Fruit fly (Drosophila melanogaster) whole organism, embryonic: Measurements from ENCODE around the gene CG7557.
A peak's percentile ranks its signal among the peaks of the same experiment; 100 is the strongest.

Experiments used
- Atf3 ChIP-seq: fragments of 200-800 bp; sonication (Bioruptor generic); optimal IDR thresholded peaks from 3 replicates; lab custom pipeline; 2016; ENCODE audit warnings: missing biosample characterization, missing genetic modification characterization
- B-H1 ChIP-seq: fragments of 200-800 bp; sonication (Bioruptor generic); IDR thresholded peaks from 3 replicates; pipeline ENCODE4 v1.3.6; 2022; ENCODE audit warnings: missing biosample characterization, missing genetic modification characterization
- BtbVII ChIP-seq: fragments of 200-800 bp; sonication (Bioruptor generic); optimal IDR thresholded peaks from 3 replicates; lab custom pipeline; 2017; ENCODE audit warnings: missing biosample characterization, mild to moderate bottlenecking, missing genetic modification characterization
- CG10209 ChIP-seq: fragments of 200-800 bp; sonication (Bioruptor generic); optimal IDR thresholded peaks from 3 replicates; lab custom pipeline; 2017; ENCODE audit warnings: missing biosample characterization, mild to moderate bottlenecking, missing genetic modification characterization, missing genetic modification reagents
- CG10462 ChIP-seq: fragments of 200-800 bp; sonication (Bioruptor generic); optimal IDR thresholded peaks from 2 replicates; lab custom pipeline; 2016; ENCODE audit warnings: missing biosample characterization, missing genetic modification characterization
- CG10654 ChIP-seq: fragments of 200-800 bp; sonication (Bioruptor generic); optimal IDR thresholded peaks from 2 replicates; lab custom pipeline; 2016; ENCODE audit warnings: missing biosample characterization, missing genetic modification characterization
- CG10979 ChIP-seq: fragments of 200-800 bp; sonication (Bioruptor generic); optimal IDR thresholded peaks from 2 replicates; lab custom pipeline; 2018; ENCODE audit warnings: missing biosample characterization, mild to moderate bottlenecking, missing genetic modification characterization, moderate library complexity
- CG11398 ChIP-seq: fragments of 200-800 bp; sonication (Bioruptor generic); optimal IDR thresholded peaks from 2 replicates; lab custom pipeline; 2016; ENCODE audit warnings: missing biosample characterization, missing genetic modification characterization
- CG11456 ChIP-seq: fragments of 200-800 bp; sonication (Bioruptor generic); IDR thresholded peaks from 3 replicates; pipeline ENCODE4 v1.3.6; 2022; ENCODE audit warnings: missing biosample characterization, missing genetic modification characterization
- CG12219 ChIP-seq: fragments of 200-800 bp; sonication (Bioruptor generic); optimal IDR thresholded peaks from 3 replicates; lab custom pipeline; 2018; ENCODE audit warnings: missing biosample characterization, mild to moderate bottlenecking, missing genetic modification characterization
- CG13287 ChIP-seq: fragments of 200-800 bp; sonication (Bioruptor generic); IDR thresholded peaks from 2 replicates; pipeline ENCODE4 v1.3.6; 2022; ENCODE audit warnings: missing biosample characterization, missing genetic modification characterization; ENCODE audit not compliant: partially characterized antibody
- CG14014 ChIP-seq: fragments of 200-800 bp; sonication (Bioruptor generic); IDR thresholded peaks from 2 replicates; pipeline ENCODE4 v1.3.6; 2022; ENCODE audit warnings: missing biosample characterization, missing genetic modification characterization
- CG14050 ChIP-seq: fragments of 200-800 bp; sonication (Bioruptor generic); IDR thresholded peaks from 3 replicates; pipeline ENCODE4 v1.3.6; 2022; ENCODE audit warnings: missing biosample characterization, missing genetic modification characterization
- CG1529 ChIP-seq: fragments of 200-800 bp; sonication (Bioruptor generic); optimal IDR thresholded peaks from 3 replicates; lab custom pipeline; 2018; ENCODE audit warnings: missing biosample characterization, missing genetic modification characterization
- CG15696 ChIP-seq: fragments of 200-800 bp; sonication (Bioruptor generic); optimal IDR thresholded peaks from 2 replicates; lab custom pipeline; 2019; ENCODE audit warnings: missing biosample characterization, mild to moderate bottlenecking, missing genetic modification characterization, moderate library complexity
- CG17361 ChIP-seq: fragments of 200-800 bp; sonication (Bioruptor generic); IDR thresholded peaks from 3 replicates; pipeline ENCODE4 v1.3.6; 2022; ENCODE audit warnings: missing biosample characterization, missing genetic modification characterization
- CG17802 ChIP-seq: fragments of 200-800 bp; sonication (Bioruptor generic); optimal IDR thresholded peaks from 2 replicates; lab custom pipeline; 2018; ENCODE audit warnings: missing biosample characterization, mild to moderate bottlenecking, missing genetic modification characterization, moderate library complexity
- CG2199 ChIP-seq: fragments of 200-800 bp; sonication (Bioruptor generic); IDR thresholded peaks from 3 replicates; pipeline ENCODE4 v1.3.6; 2022; ENCODE audit warnings: missing biosample characterization, missing genetic modification characterization
- CG30403 ChIP-seq: fragments of 200-800 bp; sonication (Bioruptor generic); optimal IDR thresholded peaks from 3 replicates; lab custom pipeline; 2016; ENCODE audit warnings: missing biosample characterization, missing genetic modification characterization
- CG31365 ChIP-seq: fragments of 200-800 bp; sonication (Bioruptor generic); optimal IDR thresholded peaks from 2 replicates; lab custom pipeline; 2018; ENCODE audit warnings: missing biosample characterization, mild to moderate bottlenecking, missing genetic modification characterization
- CG34224 ChIP-seq: fragments of 200-800 bp; sonication (Bioruptor generic); IDR thresholded peaks from 3 replicates; pipeline ENCODE4 v1.3.6; 2022; ENCODE audit warnings: missing biosample characterization, missing genetic modification characterization; ENCODE audit not compliant: partially characterized antibody
- CG34376 ChIP-seq: fragments of 200-800 bp; sonication (Bioruptor generic); optimal IDR thresholded peaks from 2 replicates; lab custom pipeline; 2018; ENCODE audit warnings: missing biosample characterization, mild to moderate bottlenecking, missing genetic modification characterization
- CG3838 ChIP-seq: fragments of 200-800 bp; sonication (Bioruptor generic); optimal IDR thresholded peaks from 3 replicates; lab custom pipeline; 2016; ENCODE audit warnings: missing biosample characterization, missing genetic modification characterization
- CG5953 ChIP-seq: fragments of 200-800 bp; sonication (Bioruptor generic); IDR thresholded peaks from 2 replicates; pipeline ENCODE4 v1.3.6; 2022; ENCODE audit warnings: missing biosample characterization, missing genetic modification characterization
- CG6654 ChIP-seq: fragments of 200-800 bp; sonication (Bioruptor generic); optimal IDR thresholded peaks from 2 replicates; lab custom pipeline; 2017; ENCODE audit warnings: missing biosample characterization, mild to moderate bottlenecking, missing genetic modification characterization
- CG6765 ChIP-seq: fragments of 200-800 bp; sonication (Bioruptor generic); optimal IDR thresholded peaks from 3 replicates; lab custom pipeline; 2017; ENCODE audit warnings: missing biosample characterization, mild to moderate bottlenecking, missing genetic modification characterization
- CG8478 ChIP-seq: fragments of >200 bp; optimal IDR thresholded peaks from 2 replicates; lab custom pipeline; 2018
- Chrac-16 ChIP-seq: fragments of 200-800 bp; sonication (Bioruptor generic); optimal IDR thresholded peaks from 3 replicates; lab custom pipeline; 2016; ENCODE audit warnings: missing biosample characterization, missing genetic modification characterization
- CrebB ChIP-seq: fragments of 200-800 bp; sonication (Bioruptor generic); optimal IDR thresholded peaks from 3 replicates; lab custom pipeline; 2018; ENCODE audit warnings: missing biosample characterization, mild to moderate bottlenecking, missing genetic modification characterization
- Dip3 ChIP-seq: fragments of 200-800 bp; sonication (Bioruptor generic); optimal IDR thresholded peaks from 3 replicates; lab custom pipeline; 2016; ENCODE audit warnings: missing biosample characterization, missing genetic modification characterization
- Dll ChIP-seq: fragments of 200-800 bp; sonication (Bioruptor generic); IDR thresholded peaks from 4 replicates; pipeline ENCODE4 v1.3.6; 2022; ENCODE audit warnings: missing biosample characterization, missing genetic modification characterization; ENCODE audit not compliant: partially characterized antibody
- ERR ChIP-seq: fragments of 200-800 bp; sonication (Bioruptor generic); optimal IDR thresholded peaks from 2 replicates; lab custom pipeline; 2016; ENCODE audit warnings: missing biosample characterization, missing genetic modification characterization
- HLHmδ ChIP-seq: fragments of 200-800 bp; sonication (Bioruptor generic); optimal IDR thresholded peaks from 2 replicates; lab custom pipeline; 2018; ENCODE audit warnings: missing biosample characterization, mild to moderate bottlenecking, missing genetic modification characterization, moderate library complexity
- Hmx ChIP-seq: fragments of 200-800 bp; sonication (Bioruptor generic); optimal IDR thresholded peaks from 2 replicates; lab custom pipeline; 2016; ENCODE audit warnings: missing biosample characterization, missing genetic modification characterization
- Lpt ChIP-seq: fragments of >200 bp; optimal IDR thresholded peaks from 2 replicates; lab custom pipeline; 2018; ENCODE audit warnings: missing biosample characterization, missing genetic modification characterization
- Med ChIP-seq: fragments of 200-800 bp; sonication (Bioruptor generic); peaks from one replicate; lab custom pipeline; 2016; ENCODE audit warnings: missing biosample characterization, missing genetic modification characterization, mild to moderate bottlenecking, inconsistent platforms, moderate library complexity
- Spps ChIP-seq: fragments of 200-800 bp; sonication (Bioruptor generic); optimal IDR thresholded peaks from 2 replicates; lab custom pipeline; 2018; ENCODE audit warnings: missing biosample characterization, mild to moderate bottlenecking, missing genetic modification characterization
- Sry-δ ChIP-seq: fragments of 200-800 bp; sonication (Bioruptor generic); optimal IDR thresholded peaks from 2 replicates; lab custom pipeline; 2016; ENCODE audit warnings: missing biosample characterization, missing genetic modification characterization
- Trl ChIP-seq, 3 experiments: fragments of >200 bp in 2 of 3; fragments of 200-800 bp in 1 of 3; sonication (Bioruptor generic) in 1 of 3; optimal IDR thresholded peaks; 2 replicates in 1 of 3; 3 replicates in 2 of 3; lab custom pipeline; 2016 to 2017; ENCODE audit warnings: missing biosample characterization in 1 of 3, missing genetic modification characterization in 1 of 3
- dan ChIP-seq: fragments of 200-800 bp; sonication (Bioruptor generic); IDR thresholded peaks from 2 replicates; pipeline ENCODE4 v1.3.6; 2022; ENCODE audit warnings: missing biosample characterization, missing genetic modification characterization
- dm ChIP-seq: fragments of 200-800 bp; sonication (Bioruptor generic); optimal IDR thresholded peaks from 3 replicates; lab custom pipeline; 2016; ENCODE audit warnings: missing biosample characterization, missing genetic modification characterization
- eve ChIP-seq, 2 experiments: fragments of >200 bp; optimal IDR thresholded peaks; 2 replicates each; lab custom pipeline; 2017; ENCODE audit warnings: missing biosample characterization in 2 of 2, missing genetic modification characterization in 2 of 2
- fd102C ChIP-seq: fragments of 200-800 bp; sonication (Bioruptor generic); optimal IDR thresholded peaks from 2 replicates; lab custom pipeline; 2018; ENCODE audit warnings: missing biosample characterization, mild to moderate bottlenecking, missing genetic modification characterization, moderate library complexity
- gcm2 ChIP-seq: fragments of 200-800 bp; sonication (Bioruptor generic); optimal IDR thresholded peaks from 2 replicates; lab custom pipeline; 2016; ENCODE audit warnings: missing biosample characterization, missing genetic modification characterization
- jigr1 ChIP-seq: fragments of 200-800 bp; sonication (Bioruptor generic); IDR thresholded peaks from 3 replicates; pipeline ENCODE4 v1.3.6; 2022; ENCODE audit warnings: missing biosample characterization, missing genetic modification characterization
- lmd ChIP-seq: fragments of 200-800 bp; sonication (Bioruptor generic); IDR thresholded peaks from 2 replicates; pipeline ENCODE4 v1.3.6; 2022; ENCODE audit warnings: missing biosample characterization, missing genetic modification characterization
- luna ChIP-seq: fragments of 200-800 bp; sonication (Bioruptor generic); optimal IDR thresholded peaks from 2 replicates; lab custom pipeline; 2016; ENCODE audit warnings: missing biosample characterization, missing genetic modification characterization
- nau ChIP-seq: fragments of 200-800 bp; sonication (Bioruptor generic); optimal IDR thresholded peaks from 3 replicates; lab custom pipeline; 2017; ENCODE audit warnings: missing biosample characterization, mild to moderate bottlenecking, missing genetic modification characterization, missing genetic modification reagents
- scrt ChIP-seq: fragments of 200-800 bp; sonication (Bioruptor generic); optimal IDR thresholded peaks from 2 replicates; lab custom pipeline; 2018; ENCODE audit warnings: missing biosample characterization, mild to moderate bottlenecking, missing genetic modification characterization, moderate library complexity
- so ChIP-seq: fragments of 200-800 bp; sonication (Bioruptor generic); IDR thresholded peaks from 3 replicates; pipeline ENCODE4 v1.3.6; 2022; ENCODE audit warnings: missing biosample characterization, missing genetic modification characterization
- twi ChIP-seq: fragments of 200-800 bp; optimal IDR thresholded peaks from 2 replicates; lab custom pipeline; 2019; ENCODE audit warnings: missing biosample characterization, mild to moderate bottlenecking, missing genetic modification characterization, moderate library complexity
- zfh1 ChIP-seq: fragments of 200-800 bp; sonication (Bioruptor generic); IDR thresholded peaks from 3 replicates; pipeline ENCODE4 v1.3.6; 2022; ENCODE audit warnings: missing biosample characterization, missing genetic modification characterization

The CG7557 gene

dm6 chr3L:11431251-11431925 is 13.6 kb upstream of the CG7557 start (continued):
- TF ChIP-seq CG8478 (lab: Kevin White, UChicago) = no peak
- TF ChIP-seq dm = peak; percentile 32
- TF ChIP-seq dan (GFP tag; lab: Robert Waterston, UW) = no peak
- peak; percentile 59 for TF ChIP-seq Atf3 (GFP tag; lab: Kevin White, UChicago)
- TF ChIP-seq gcm2 (GFP tag; lab: Kevin White, UChicago) = peak; percentile 22
- TF ChIP-seq CG14050 (GFP tag; lab: Robert Waterston, UW) = peak; percentile 77
- TF ChIP-seq lmd (GFP tag; lab: Robert Waterston, UW) = peak; percentile 74
- TF ChIP-seq Dll (GFP tag; lab: Robert Waterston, UW) = no peak
- TF ChIP-seq CG30403 (GFP tag; lab: Kevin White, UChicago) = peak; percentile 86
- peak; percentile 20 for TF ChIP-seq CG15696 (tag; lab: Kevin White, UChicago)
- TF ChIP-seq CG11398 (GFP tag; lab: Kevin White, UChicago) = peak; percentile 9
- TF ChIP-seq Spps = no peak
- TF ChIP-seq BtbVII (GFP tag; lab: Kevin White, UChicago) = no peak
- no peak for TF ChIP-seq CG34376
- peak; percentile 34; the same call in 1 of the 3 replicates for TF ChIP-seq CG17361 (GFP tag; lab: Robert Waterston, UW)
- TF ChIP-seq CG10654 (GFP tag; lab: Kevin White, UChicago) = peak; percentile 25
- TF ChIP-seq nau (GFP tag; lab: Kevin White, UChicago) = no peak
- TF ChIP-seq CG3838 (GFP tag; lab: Kevin White, UChicago) = no peak
- TF ChIP-seq CG6765 = no peak
- peak; percentile 42 for TF ChIP-seq ERR (GFP tag; lab: Kevin White, UChicago)
- peak; percentile 80 for TF ChIP-seq Chrac-16
- TF ChIP-seq CG11456 = peak; percentile 82
- TF ChIP-seq CG14014 = peak; percentile 80
- no peak for TF ChIP-seq Sry-δ (GFP tag; lab: Kevin White, UChicago)
- no peak for TF ChIP-seq CG6654
- TF ChIP-seq CG1529 = peak; percentile 48
- TF ChIP-seq eve (GFP tag; optimal IDR thresholded peaks at IDR 0.05; lab: Kevin White, UChicago) = peak in 1 of 2 experiments; percentile 8
- TF ChIP-seq CG12219 (GFP tag; lab: Kevin White, UChicago) = peak; percentile 72
- peak; percentile 27 for TF ChIP-seq CG17802 (tag; lab: Kevin White, UChicago)
- no peak for TF ChIP-seq CG34224 (GFP tag; lab: Robert Waterston, UW)
- TF ChIP-seq Hmx (GFP tag; lab: Kevin White, UChicago) = no peak
- peak; percentile 27 for TF ChIP-seq scrt (GFP tag; lab: Kevin White, UChicago)
- peak; percentile 61; the same call in 1 of the 3 replicates for TF ChIP-seq so
- TF ChIP-seq B-H1 (GFP tag; lab: Robert Waterston, UW) = peak; percentile 59; the same call in 1 of the 3 replicates
- TF ChIP-seq jigr1 (GFP tag; lab: Robert Waterston, UW) = peak; percentile 70; the same call in 2 of the 3 replicates
- TF ChIP-seq luna (GFP tag; lab: Kevin White, UChicago) = no peak
- TF ChIP-seq CG10462 (GFP tag; lab: Kevin White, UChicago) = peak; percentile 40
- no peak for TF ChIP-seq CG13287 (GFP tag; lab: Robert Waterston, UW)
- TF ChIP-seq HLHmδ (GFP tag; lab: Kevin White, UChicago) = no peak
- no peak for TF ChIP-seq Trl (optimal IDR thresholded peaks at IDR 0.05; lab: Kevin White, UChicago)
- TF ChIP-seq Trl (GFP tag; optimal IDR thresholded peaks at IDR 0.05; lab: Kevin White, UChicago) = peak; percentile 58

- no peak for TF ChIP-seq twi
- TF ChIP-seq CG2199 (GFP tag; lab: Robert Waterston, UW) = peak; percentile 66; the same call in 1 of the 3 replicates
- no peak for TF ChIP-seq CG31365 (tag; lab: Kevin White, UChicago)
- no peak for TF ChIP-seq fd102C (GFP tag; lab: Kevin White, UChicago)
- no peak for TF ChIP-seq CrebB (tag; lab: Kevin White, UChicago)
- TF ChIP-seq Lpt (GFP tag; lab: Kevin White, UChicago) = no peak
- TF ChIP-seq Med (GFP tag; lab: Kevin White, UChicago) = peak; percentile 51
- 0 out of 3 replicates have a peak, but pooled peaks have one; percentile 13 for TF ChIP-seq zfh1 (GFP tag; lab: Robert Waterston, UW)
- TF ChIP-seq CG10209 (GFP tag; lab: Kevin White, UChicago) = no peak
- TF ChIP-seq Dip3 (GFP tag; lab: Kevin White, UChicago) = no peak
- no peak for TF ChIP-seq CG10979
- 0 out of 2 replicates have a peak, but pooled peaks have one; percentile 14 for TF ChIP-seq CG5953 (GFP tag; lab: Robert Waterston, UW)
Observed at dm6 chr3L:11431926-11432323, 13.0 kb upstream of the CG7557 start.
